Worm (Caenorhabditis elegans) whole organism, L3 larva: ENCODE measurements around the gene H11E01.3.

ENCODE experiments used
- R02D3.7 ChIP-seq: fragments of 150-350 bp; optimal IDR thresholded peaks from 2 replicates; lab custom pipeline; 2014; ENCODE audit warnings: missing biosample characterization, missing genetic modification characterization
- ZK546.5 ChIP-seq: sonication (generic microtip); optimal IDR thresholded peaks from 2 replicates; lab custom pipeline; 2017; ENCODE audit warnings: missing biosample characterization, missing genetic modification characterization
- aly-2 ChIP-seq: fragments of 150-350 bp; optimal IDR thresholded peaks from 2 replicates; lab custom pipeline; 2014; ENCODE audit warnings: missing biosample characterization, missing genetic modification characterization
- ama-1 ChIP-seq: fragments of 150-350 bp; optimal IDR thresholded peaks from 2 replicates; lab custom pipeline; 2018
- ceh-16 ChIP-seq: sonication (generic microtip); optimal IDR thresholded peaks from 2 replicates; lab custom pipeline; 2017; ENCODE audit warnings: missing biosample characterization, missing genetic modification characterization
- ceh-28 ChIP-seq: fragments of 150-350 bp; optimal IDR thresholded peaks from 2 replicates; lab custom pipeline; 2014; ENCODE audit warnings: missing biosample characterization, missing genetic modification reagents, missing genetic modification characterization
- ceh-82 ChIP-seq: fragments of 150-350 bp; optimal IDR thresholded peaks from 2 replicates; lab custom pipeline; 2014; ENCODE audit warnings: missing biosample characterization, missing genetic modification characterization
- ceh-9 ChIP-seq: sonication (generic microtip); optimal IDR thresholded peaks from 2 replicates; lab custom pipeline; 2018; ENCODE audit warnings: missing biosample characterization, missing genetic modification characterization
- daf-12 ChIP-seq: fragments of 150-350 bp; optimal IDR thresholded peaks from 2 replicates; lab custom pipeline; 2014; ENCODE audit warnings: missing biosample characterization, missing genetic modification reagents, missing genetic modification characterization
- egl-27 ChIP-seq: sonication (generic microtip); optimal IDR thresholded peaks from 4 replicates; lab custom pipeline; 2017; ENCODE audit warnings: missing biosample characterization, missing genetic modification reagents, missing genetic modification characterization
- elt-1 ChIP-seq: fragments of 150-350 bp; optimal IDR thresholded peaks from 2 replicates; lab custom pipeline; 2014; ENCODE audit warnings: missing biosample characterization, missing genetic modification characterization
- elt-2 ChIP-seq: sonication (generic microtip); optimal IDR thresholded peaks from 2 replicates; lab custom pipeline; 2016; ENCODE audit warnings: missing genetic modification reagents, mild to moderate bottlenecking, missing genetic modification characterization, missing compliant biosample characterization
- elt-3 ChIP-seq, 3 experiments: fragments of 150-350 bp in 1 of 3; sonication (generic microtip) in 2 of 3; optimal IDR thresholded peaks; 2 replicates in 2 of 3; 4 replicates in 1 of 3; lab custom pipeline; 2014 to 2017; ENCODE audit warnings: missing biosample characterization in 3 of 3, missing genetic modification characterization in 3 of 3
- eor-1 ChIP-seq, 2 experiments: fragments of 150-350 bp; optimal IDR thresholded peaks; 2 replicates each; lab custom pipeline; 2014 to 2018; ENCODE audit warnings: missing biosample characterization in 2 of 2, missing genetic modification characterization in 2 of 2
- fkh-10 ChIP-seq: sonication (generic microtip); optimal IDR thresholded peaks from 2 replicates; lab custom pipeline; 2017; ENCODE audit warnings: missing biosample characterization, missing genetic modification reagents, missing genetic modification characterization
- fkh-2 ChIP-seq: fragments of 150-350 bp; optimal IDR thresholded peaks from 2 replicates; lab custom pipeline; 2014; ENCODE audit warnings: missing biosample characterization, missing genetic modification reagents, missing genetic modification characterization
- hmg-11 ChIP-seq: sonication (generic microtip); optimal IDR thresholded peaks from 2 replicates; lab custom pipeline; 2016; ENCODE audit warnings: missing genetic modification characterization, missing compliant biosample characterization
- jun-1 ChIP-seq: fragments of 150-350 bp; optimal IDR thresholded peaks from 2 replicates; lab custom pipeline; 2014; ENCODE audit warnings: missing biosample characterization, missing genetic modification reagents, missing genetic modification characterization
- lin-15B ChIP-seq: fragments of 150-350 bp; optimal IDR thresholded peaks from 2 replicates; lab custom pipeline; 2014; ENCODE audit warnings: missing biosample characterization, missing genetic modification characterization
- lin-39 ChIP-seq: fragments of 150-350 bp; optimal IDR thresholded peaks from 2 replicates; lab custom pipeline; 2018; ENCODE audit warnings: missing biosample characterization, missing genetic modification reagents, missing genetic modification characterization
- mml-1 ChIP-seq: fragments of 150-350 bp; sonication (generic microtip); optimal IDR thresholded peaks from 3 replicates; lab custom pipeline; 2014; ENCODE audit warnings: missing biosample characterization, missing genetic modification characterization
- nfya-1 ChIP-seq: sonication (generic microtip); optimal IDR thresholded peaks from 2 replicates; lab custom pipeline; 2017; ENCODE audit warnings: missing genetic modification characterization, mild to moderate bottlenecking, missing compliant biosample characterization, antibody characterized with exemption, moderate library complexity; ENCODE audit not compliant: insufficient read depth
- nhr-12 ChIP-seq: fragments of 150-350 bp; optimal IDR thresholded peaks from 2 replicates; lab custom pipeline; 2014; ENCODE audit warnings: missing biosample characterization, missing genetic modification characterization
- nhr-23 ChIP-seq: fragments of 150-350 bp; optimal IDR thresholded peaks from 2 replicates; lab custom pipeline; 2014; ENCODE audit warnings: missing biosample characterization, missing genetic modification reagents, missing genetic modification characterization
- nhr-25 ChIP-seq: sonication (generic microtip); optimal IDR thresholded peaks from 2 replicates; lab custom pipeline; 2017; ENCODE audit warnings: missing biosample characterization, missing genetic modification characterization
- nhr-28 ChIP-seq: fragments of 150-350 bp; optimal IDR thresholded peaks from 2 replicates; lab custom pipeline; 2014; ENCODE audit warnings: missing biosample characterization, missing genetic modification characterization
- nhr-43 ChIP-seq: sonication (generic microtip); optimal IDR thresholded peaks from 2 replicates; lab custom pipeline; 2016; ENCODE audit warnings: mild to moderate bottlenecking, missing genetic modification characterization, missing compliant biosample characterization; ENCODE audit not compliant: poor library complexity, severe bottlenecking
- nhr-76 ChIP-seq: fragments of 150-350 bp; sonication (generic microtip); optimal IDR thresholded peaks from 5 replicates; lab custom pipeline; 2014; ENCODE audit warnings: missing biosample characterization, missing genetic modification characterization
- pha-4 ChIP-seq: fragments of 150-350 bp; optimal IDR thresholded peaks from 2 replicates; lab custom pipeline; 2014; ENCODE audit warnings: missing biosample characterization, missing genetic modification reagents, missing genetic modification characterization
- pqm-1 ChIP-seq: fragments of 150-350 bp; optimal IDR thresholded peaks from 2 replicates; lab custom pipeline; 2017; ENCODE audit warnings: missing biosample characterization, missing genetic modification characterization, inconsistent platforms
- sea-2 ChIP-seq: fragments of 150-350 bp; sonication (generic microtip); optimal IDR thresholded peaks from 4 replicates; lab custom pipeline; 2014; ENCODE audit warnings: missing biosample characterization, missing genetic modification reagents, missing genetic modification characterization
- skn-1 ChIP-seq: fragments of 150-350 bp; optimal IDR thresholded peaks from 2 replicates; lab custom pipeline; 2014; ENCODE audit warnings: missing biosample characterization, missing genetic modification characterization
- snpc-4 ChIP-seq: fragments of 150-350 bp; optimal IDR thresholded peaks from 2 replicates; lab custom pipeline; 2014; ENCODE audit warnings: missing biosample characterization, missing genetic modification characterization
- tbx-2 ChIP-seq: sonication (generic microtip); optimal IDR thresholded peaks from 2 replicates; lab custom pipeline; 2016; ENCODE audit warnings: mild to moderate bottlenecking, missing genetic modification characterization, missing compliant biosample characterization
- unc-62 ChIP-seq: fragments of 150-350 bp; sonication (generic microtip); optimal IDR thresholded peaks from 4 replicates; lab custom pipeline; 2014; ENCODE audit warnings: missing biosample characterization, missing genetic modification reagents, missing genetic modification characterization
- ztf-11 ChIP-seq: fragments of 150-350 bp; optimal IDR thresholded peaks from 2 replicates; lab custom pipeline; 2014; ENCODE audit warnings: missing biosample characterization, missing genetic modification characterization
- ztf-4 ChIP-seq: fragments of 150-350 bp; optimal IDR thresholded peaks from 2 replicates; lab custom pipeline; 2014; ENCODE audit warnings: missing biosample characterization, missing genetic modification characterization

The H11E01.3 gene

DNA sequence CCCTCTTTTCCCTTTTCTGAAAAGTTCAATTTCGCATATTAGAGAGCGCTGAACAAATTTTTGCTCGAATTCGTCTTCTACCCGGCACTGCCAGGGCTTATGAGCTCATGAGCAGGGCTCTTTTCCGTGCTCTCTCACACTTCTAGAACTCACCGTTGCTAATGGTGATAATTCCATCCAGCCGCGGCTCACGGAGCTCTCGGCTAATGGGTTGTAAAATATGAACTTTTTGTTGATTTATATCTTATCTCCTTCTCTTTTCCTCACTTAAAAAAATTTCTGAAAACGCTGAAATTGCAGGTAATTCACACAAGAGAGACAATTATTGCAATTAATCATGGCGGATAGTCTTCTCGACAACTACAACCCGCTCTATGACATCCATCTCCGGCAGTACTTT lies at the start of gene H11E01.3:
H11E01.3 (plus strand) TSS at position 301 of the 400 bp plus-strand sequence.
- no peak for TF ChIP-seq ceh-16
- TF ChIP-seq snpc-4, result no peak
- no peak for TF ChIP-seq elt-2
- no peak for TF ChIP-seq fkh-10
- TF ChIP-seq ceh-28 (tag; lab: Kevin White, UChicago), result no peak
- no peak for TF ChIP-seq nfya-1 (tag; lab: Kevin White, UChicago)
- no peak for TF ChIP-seq sea-2
- no peak for TF ChIP-seq pqm-1 (tag; lab: Kevin White, UChicago)
- no peak for TF ChIP-seq ztf-11 (tag; lab: Kevin White, UChicago)
- TF ChIP-seq eor-1 (tag; optimal IDR thresholded peaks at IDR 0.05; lab: Kevin White, UChicago), result no peak
- no peak for TF ChIP-seq R02D3.7 (tag; lab: Kevin White, UChicago)
- no peak for TF ChIP-seq ceh-9 (tag; lab: Kevin White, UChicago)

DNA sequence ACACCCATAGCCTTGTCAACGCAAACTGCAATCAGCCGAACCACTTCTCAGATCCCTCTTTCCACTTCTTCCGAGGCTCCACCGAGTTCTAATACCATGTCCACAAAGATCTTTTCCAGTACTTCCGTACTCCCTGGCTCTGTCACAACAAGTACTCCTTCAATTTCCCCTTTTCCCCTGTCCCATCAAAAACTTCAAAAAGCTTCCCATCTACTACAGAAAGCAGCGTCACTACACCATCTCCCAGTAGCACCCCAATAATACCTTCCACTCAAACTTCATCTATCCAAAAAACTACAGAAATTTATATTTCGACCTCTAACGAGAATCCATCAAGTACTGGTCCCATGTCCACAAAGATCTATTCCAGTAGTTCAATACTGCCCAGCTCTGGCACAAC lies 47.8 kb upstream of the H11E01.3 start:
- TF ChIP-seq ZK546.5 (no peak), ama-1 (lab: Kevin White, UChicago) (no peak), R02D3.7 (tag; lab: Kevin White, UChicago) (no peak), unc-62 (no peak), ceh-28 (tag; lab: Kevin White, UChicago) (no peak), eor-1 (tag; optimal IDR thresholded peaks at IDR 0.05; lab: Kevin White, UChicago) (no peak), ceh-16 (no peak), lin-15B (tag; lab: Kevin White, UChicago) (no peak)

ce11 chrX:1568377-1568776 lies 36.3 kb upstream of the H11E01.3 start, which contains the start of gene H02F09.3:
H02F09.3 (plus strand) TSS chrX:1568677.
- no peak for TF ChIP-seq ama-1 (lab: Kevin White, UChicago)
- no peak for TF ChIP-seq tbx-2
- TF ChIP-seq nhr-23 (tag; lab: Kevin White, UChicago), result no peak
- TF ChIP-seq nhr-28, result no peak
- TF ChIP-seq nhr-76 (tag; lab: Kevin White, UChicago), result no peak
- TF ChIP-seq skn-1 (tag; lab: Kevin White, UChicago), result no peak
- no peak for TF ChIP-seq fkh-10
- no peak for TF ChIP-seq lin-15B (tag; lab: Kevin White, UChicago)
- no peak for TF ChIP-seq nhr-25 (tag; lab: Kevin White, UChicago)
- no peak for TF ChIP-seq ZK546.5
- TF ChIP-seq mml-1 (tag; lab: Kevin White, UChicago), result no peak
- TF ChIP-seq ceh-9 (tag; lab: Kevin White, UChicago), result no peak
- no peak for TF ChIP-seq egl-27 (tag; lab: Kevin White, UChicago)
- no peak for TF ChIP-seq daf-12 (tag; lab: Kevin White, UChicago)
- no peak for TF ChIP-seq elt-3 (tag; optimal IDR thresholded peaks at IDR 0.05; lab: Kevin White, UChicago)
- no peak for TF ChIP-seq elt-2
- TF ChIP-seq sea-2, result no peak
- no peak for TF ChIP-seq unc-62
- TF ChIP-seq ztf-4 (tag; lab: Kevin White, UChicago), result no peak

DNA sequence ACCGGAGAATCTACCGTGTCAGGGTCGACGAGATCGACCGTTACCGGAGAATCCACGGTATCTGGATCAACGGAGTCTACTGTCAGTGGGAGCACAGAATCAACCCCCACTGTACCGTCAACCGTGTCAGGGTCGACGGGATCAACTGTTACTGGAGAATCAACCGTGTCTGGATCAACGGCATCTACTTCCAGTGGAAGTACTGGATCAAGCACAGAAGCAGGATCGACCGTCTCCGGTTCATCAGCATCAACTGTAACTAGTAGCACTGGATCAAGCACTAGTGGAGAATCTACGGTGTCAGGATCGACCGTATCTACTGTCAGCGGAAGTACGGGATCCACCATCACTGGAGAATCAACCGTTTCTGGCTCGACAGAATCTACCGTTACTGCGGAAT lies 32.8 kb upstream of the H11E01.3 start, which contains the start of gene H02F09.2:
H02F09.2 (plus strand) TSS at position 301 of the 400 bp plus-strand sequence.
- TF ChIP-seq R02D3.7 (tag; lab: Kevin White, UChicago) (no peak), nhr-28 (no peak), sea-2 (no peak), daf-12 (tag; lab: Kevin White, UChicago) (no peak), fkh-10 (no peak), pha-4 (no peak), aly-2 (tag; lab: Kevin White, UChicago) (no peak), jun-1 (tag; lab: Kevin White, UChicago) (no peak), mml-1 (tag; lab: Kevin White, UChicago) (no peak), ZK546.5 (no peak), nhr-12 (no peak), ceh-82 (no peak), snpc-4 (no peak), hmg-11 (tag; lab: Kevin White, UChicago) (no peak), nhr-43 (tag; lab: Kevin White, UChicago) (no peak)

DNA sequence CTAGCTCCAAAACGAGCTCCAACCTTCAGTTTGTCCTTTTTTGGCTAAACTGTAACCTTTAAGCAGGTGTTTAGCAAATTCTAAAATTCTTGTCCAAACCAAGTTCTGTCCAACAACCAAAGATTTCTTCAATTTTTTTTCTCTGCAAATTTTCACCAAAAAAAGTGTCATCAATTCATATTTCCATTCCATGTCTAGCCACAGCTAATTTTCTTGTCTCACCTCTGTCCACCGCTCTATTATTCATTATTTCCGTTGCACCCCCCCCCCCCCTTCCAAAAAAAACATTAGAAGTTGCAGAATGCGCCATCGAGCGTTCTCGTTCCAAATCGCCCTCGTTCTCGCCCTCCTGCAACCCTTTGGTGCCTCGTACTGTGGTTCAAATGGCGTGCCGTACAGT lies 28.4 kb upstream of the H11E01.3 start, which contains the start of gene wrt-9:
wrt-9 (plus strand) TSS at position 301 of the 400 bp plus-strand sequence.
- no peak for TF ChIP-seq lin-39 (tag; lab: Kevin White, UChicago)
- TF ChIP-seq hmg-11 (tag; lab: Kevin White, UChicago), result no peak
- no peak for TF ChIP-seq mml-1 (tag; lab: Kevin White, UChicago)
- TF ChIP-seq fkh-2 (tag; lab: Kevin White, UChicago), result no peak
- TF ChIP-seq nhr-28, result no peak
- TF ChIP-seq ceh-28 (tag; lab: Kevin White, UChicago), result no peak
- no peak for TF ChIP-seq elt-1
- TF ChIP-seq nhr-76 (tag; lab: Kevin White, UChicago), result no peak
- TF ChIP-seq, all 47 proteins: peak for 0
